Worm (Caenorhabditis elegans): ENCODE data around the gene mrpl-50.

- TF ChIP-seq ama-1 (optimal IDR thresholded peaks at IDR 0.05) (no peak), hnd-1 (tag; optimal IDR thresholded peaks at IDR 0.05) (no peak)
These were observed 38.0 kb upstream of the mrpl-50 start for ce11 chrII:8891606-8892005.
